Worm (Caenorhabditis elegans) whole organism, L3 larva: ENCODE results near the gene col-96.

Source experiments
- ZK546.5 ChIP-seq: sonication (generic microtip); optimal IDR thresholded peaks from 2 replicates; lab custom pipeline; 2017; ENCODE audit warnings: missing biosample characterization, missing genetic modification characterization
- lin-39 ChIP-seq: fragments of 150-350 bp; optimal IDR thresholded peaks from 2 replicates; lab custom pipeline; 2018; ENCODE audit warnings: missing biosample characterization, missing genetic modification reagents, missing genetic modification characterization
- nhr-25 ChIP-seq: sonication (generic microtip); optimal IDR thresholded peaks from 2 replicates; lab custom pipeline; 2017; ENCODE audit warnings: missing biosample characterization, missing genetic modification characterization

- no peak for TF ChIP-seq lin-39 (tag; lab: Kevin White, UChicago)
- TF ChIP-seq ZK546.5 (tag; lab: Kevin White, UChicago) = no peak
- no peak for TF ChIP-seq nhr-25 (tag; lab: Kevin White, UChicago)
Measured at ce11 chrIII:11656389-11656788, 50.2 kb downstream of the col-96 start.
